Worm (Caenorhabditis elegans): ENCODE data around the gene tmbi-4.

tmbi-4 gene

ce11 chrX:9113829-9114228 is 36.7 kb upstream of the tmbi-4 start, which contains the start of gene C25A11.2 (continued):
- no peak for TF ChIP-seq sdz-12 (GFP tag; optimal IDR thresholded peaks at IDR 0.05)
- peak; percentile 58 for TF ChIP-seq aha-1 (tag)
- TF ChIP-seq unc-130 (GFP tag; optimal IDR thresholded peaks at IDR 0.05), result no peak
- TF ChIP-seq nhr-42 (GFP tag; IDR thresholded peaks at IDR 0.05), result no peak
- no peak for TF ChIP-seq zfp-3 (GFP tag; conservative IDR thresholded peaks at IDR 0.05)
- no peak for TF ChIP-seq daf-16 (GFP tag; optimal IDR thresholded peaks at IDR 0.05)
- peak; percentile 42 for TF ChIP-seq daf-16 (tag; optimal IDR thresholded peaks at IDR 0.05)
- TF ChIP-seq arid-1 (GFP tag; conservative IDR thresholded peaks at IDR 0.05), result no peak
- TF ChIP-seq tag-97 (GFP tag; IDR thresholded peaks at IDR 0.05), result no peak
- no peak for TF ChIP-seq egl-43 (GFP tag; IDR thresholded peaks at IDR 0.05)
- no peak for TF ChIP-seq ZK546.5 (tag; optimal IDR thresholded peaks at IDR 0.05)
- TF ChIP-seq ceh-32 (tag; optimal IDR thresholded peaks at IDR 0.05; ENCODE audit: poor library complexity), result no peak
- TF ChIP-seq lsy-2 (tag; optimal IDR thresholded peaks at IDR 0.05), result no peak
- TF ChIP-seq ama-1 (optimal IDR thresholded peaks at IDR 0.05), result no peak
- peak; percentile 21 for TF ChIP-seq F10B5.3 (tag; optimal IDR thresholded peaks at IDR 0.05)
- TF ChIP-seq hmg-1.1 (GFP tag; IDR thresholded peaks at IDR 0.05), result peak; percentile 72
- TF ChIP-seq skn-1 (tag; optimal IDR thresholded peaks at IDR 0.05), result no peak
- TF ChIP-seq lin-29 (GFP tag; IDR thresholded peaks at IDR 0.05), result no peak
- TF ChIP-seq mep-1 (tag; optimal IDR thresholded peaks at IDR 0.05), result peak; percentile 45
- 0 out of 2 replicates have a peak, but pooled peaks have one; percentile 13 for TF ChIP-seq pha-4 (GFP tag; IDR thresholded peaks at IDR 0.05)
- no peak for TF ChIP-seq pha-4 (tag; optimal IDR thresholded peaks at IDR 0.05)
- TF ChIP-seq vab-7 (GFP tag; IDR thresholded peaks at IDR 0.05), result no peak
- no peak for TF ChIP-seq hlh-30 (tag; optimal IDR thresholded peaks at IDR 0.05; ENCODE audit: insufficient read depth)
- no peak for TF ChIP-seq attf-4 (tag; optimal IDR thresholded peaks at IDR 0.05)
- TF ChIP-seq hif-1 (tag; optimal IDR thresholded peaks at IDR 0.05), result peak in 1 of 2 experiments; percentile 51
- peak; percentile 13 for TF ChIP-seq hlh-11 (tag; optimal IDR thresholded peaks at IDR 0.05)
- no peak for TF ChIP-seq daf-12 (tag; optimal IDR thresholded peaks at IDR 0.05)
- no peak for TF ChIP-seq cey-2 (tag; optimal IDR thresholded peaks at IDR 0.05; ENCODE audit: borderline replicate concordance, insufficient read depth)
- TF ChIP-seq ZK337.2 (GFP tag; IDR thresholded peaks at IDR 0.05), result no peak
- peak; percentile 53 for TF ChIP-seq set-16 (GFP tag; IDR thresholded peaks at IDR 0.05)
- no peak for TF ChIP-seq egl-27 (tag; optimal IDR thresholded peaks at IDR 0.05)
- no peak for TF ChIP-seq daf-8 (GFP tag; IDR thresholded peaks at IDR 0.05)
- no peak for TF ChIP-seq lin-39 (tag; optimal IDR thresholded peaks at IDR 0.05)
- TF ChIP-seq F49E8.2 (tag; optimal IDR thresholded peaks at IDR 0.05; ENCODE audit: borderline replicate concordance), result no peak
- TF ChIP-seq madf-5 (GFP tag; IDR thresholded peaks at IDR 0.05), result no peak
- TF ChIP-seq Y75B8A.6 (GFP tag; IDR thresholded peaks at IDR 0.05), result no peak
- no peak for TF ChIP-seq php-3 (GFP tag; IDR thresholded peaks at IDR 0.05)
- no peak for TF ChIP-seq Y5F2A.4 (GFP tag; optimal IDR thresholded peaks at IDR 0.05)
- no peak for TF ChIP-seq tra-1 (GFP tag; IDR thresholded peaks at IDR 0.05)
- TF ChIP-seq rbr-2 (tag; optimal IDR thresholded peaks at IDR 0.05), result peak; percentile 42
- TF ChIP-seq ztf-11 (tag; optimal IDR thresholded peaks at IDR 0.05), result no peak
- no peak for TF ChIP-seq nhr-25 (tag; optimal IDR thresholded peaks at IDR 0.05; ENCODE audit: borderline replicate concordance, insufficient read depth)
- TF ChIP-seq lin-1 (GFP tag; IDR thresholded peaks at IDR 0.05), result no peak
- TF ChIP-seq dpl-1 (GFP tag; optimal IDR thresholded peaks at IDR 0.05), result peak; percentile 64
- TF ChIP-seq R02D3.7 (tag; optimal IDR thresholded peaks at IDR 0.05), result no peak
- TF ChIP-seq nhr-237 (tag; optimal IDR thresholded peaks at IDR 0.05), result no peak
- TF ChIP-seq snpc-4 (tag; optimal IDR thresholded peaks at IDR 0.05), result no peak
- no peak for TF ChIP-seq zfp-2 (tag; optimal IDR thresholded peaks at IDR 0.05)
- no peak for TF ChIP-seq unc-62 (GFP tag; optimal IDR thresholded peaks at IDR 0.05 in 1 of 2)
- TF ChIP-seq unc-62 (tag; optimal IDR thresholded peaks at IDR 0.05), result no peak
- TF ChIP-seq mxl-3 (GFP tag; optimal IDR thresholded peaks at IDR 0.05), result peak; percentile 23
- no peak for TF ChIP-seq duxl-1 (tag; optimal IDR thresholded peaks at IDR 0.05; ENCODE audit: poor library complexity)

Measured in whole organism, L4 larva.